Worm (Caenorhabditis elegans): ENCODE data around the gene irld-4.

Gene irld-4

ce11 chrIV:14632799-14633198 lies at the start of gene irld-4:
irld-4 (plus strand) TSS chrIV:14633099.
- TF ChIP-seq aly-1 (tag; optimal IDR thresholded peaks at IDR 0.05) (no peak), flt-1 (GFP tag; IDR thresholded peaks at IDR 0.05) (no peak)

ce11 chrIV:14586759-14587158 lies 46.1 kb upstream of the irld-4 start:
- TF ChIP-seq tbx-37 (GFP tag; conservative IDR thresholded peaks at IDR 0.05) = no peak
- no peak for TF ChIP-seq hmbx-1 (tag; optimal IDR thresholded peaks at IDR 0.05)
- TF ChIP-seq pes-1 (GFP tag; IDR thresholded peaks at IDR 0.05) = no peak
- TF ChIP-seq hnd-1 (tag; optimal IDR thresholded peaks at IDR 0.05) = no peak
- TF ChIP-seq hmg-4 (GFP tag; optimal IDR thresholded peaks at IDR 0.05) = no peak
- no peak for TF ChIP-seq sea-1 (GFP tag; conservative IDR thresholded peaks at IDR 0.05)
- TF ChIP-seq ceh-13 (GFP tag; optimal IDR thresholded peaks at IDR 0.05) = no peak
- TF ChIP-seq ama-1 (optimal IDR thresholded peaks at IDR 0.05) = no peak
- TF ChIP-seq tra-4 (tag; optimal IDR thresholded peaks at IDR 0.05) = no peak

ce11 chrIV:14587589-14587988 lies 45.3 kb upstream of the irld-4 start:
- no peak for TF ChIP-seq hmg-4 (GFP tag; optimal IDR thresholded peaks at IDR 0.05)
- no peak for TF ChIP-seq flt-1 (GFP tag; IDR thresholded peaks at IDR 0.05)
- no peak for TF ChIP-seq ceh-36 (tag; optimal IDR thresholded peaks at IDR 0.05)
- TF ChIP-seq scrt-1 (GFP tag; IDR thresholded peaks at IDR 0.05) = no peak
- no peak for TF ChIP-seq tbx-11 (GFP tag; IDR thresholded peaks at IDR 0.05)
- TF ChIP-seq aly-1 (tag; optimal IDR thresholded peaks at IDR 0.05) = no peak
- no peak for TF ChIP-seq ceh-13 (GFP tag; optimal IDR thresholded peaks at IDR 0.05)
- no peak for TF ChIP-seq ama-1 (optimal IDR thresholded peaks at IDR 0.05)
- no peak for TF ChIP-seq tbx-37 (GFP tag; conservative IDR thresholded peaks at IDR 0.05)
- no peak for TF ChIP-seq sea-1 (GFP tag; conservative IDR thresholded peaks at IDR 0.05)
- no peak for TF ChIP-seq tra-4 (tag; optimal IDR thresholded peaks at IDR 0.05)
- no peak for TF ChIP-seq hnd-1 (tag; optimal IDR thresholded peaks at IDR 0.05)
- TF ChIP-seq ets-7 (tag; optimal IDR thresholded peaks at IDR 0.05) = no peak
- TF ChIP-seq F13C5.2 (tag; optimal IDR thresholded peaks at IDR 0.05) = no peak

ce11 chrIV:14594249-14594648 lies 38.6 kb upstream of the irld-4 start:
- no peak for TF ChIP-seq ama-1 (optimal IDR thresholded peaks at IDR 0.05)
- TF ChIP-seq hnd-1 (tag; optimal IDR thresholded peaks at IDR 0.05) = no peak
- TF ChIP-seq ceh-13 (GFP tag; optimal IDR thresholded peaks at IDR 0.05) = no peak
- no peak for TF ChIP-seq tbx-37 (GFP tag; conservative IDR thresholded peaks at IDR 0.05)
- no peak for TF ChIP-seq hmg-4 (GFP tag; optimal IDR thresholded peaks at IDR 0.05)

ce11 chrIV:14599321-14599720 lies 33.6 kb upstream of the irld-4 start:
- TF ChIP-seq tbx-37 (GFP tag; conservative IDR thresholded peaks at IDR 0.05) (no peak), sea-1 (GFP tag; conservative IDR thresholded peaks at IDR 0.05) (no peak)

- no peak for TF ChIP-seq pes-1 (GFP tag; IDR thresholded peaks at IDR 0.05)
- no peak for TF ChIP-seq aly-1 (tag; optimal IDR thresholded peaks at IDR 0.05)
- no peak for TF ChIP-seq tbx-37 (GFP tag; conservative IDR thresholded peaks at IDR 0.05)
- TF ChIP-seq sea-1 (GFP tag; conservative IDR thresholded peaks at IDR 0.05) = no peak
- TF ChIP-seq F13C5.2 (tag; optimal IDR thresholded peaks at IDR 0.05) = no peak
- no peak for TF ChIP-seq hmg-4 (GFP tag; optimal IDR thresholded peaks at IDR 0.05)
- no peak for TF ChIP-seq B0310.2 (tag; optimal IDR thresholded peaks at IDR 0.05)
- no peak for TF ChIP-seq ama-1 (optimal IDR thresholded peaks at IDR 0.05)
- TF ChIP-seq hmbx-1 (tag; optimal IDR thresholded peaks at IDR 0.05) = no peak
- no peak for TF ChIP-seq ceh-36 (tag; optimal IDR thresholded peaks at IDR 0.05)
Observed at ce11 chrIV:14603022-14603421, 29.9 kb upstream of the irld-4 start.

ce11 chrIV:14605143-14605542 lies 27.8 kb upstream of the irld-4 start:
- TF ChIP-seq ceh-36 (tag; optimal IDR thresholded peaks at IDR 0.05) (no peak), F13C5.2 (tag; optimal IDR thresholded peaks at IDR 0.05) (no peak), hmbx-1 (tag; optimal IDR thresholded peaks at IDR 0.05) (no peak), flt-1 (GFP tag; IDR thresholded peaks at IDR 0.05) (no peak), hmg-4 (GFP tag; optimal IDR thresholded peaks at IDR 0.05) (no peak), ceh-13 (GFP tag; optimal IDR thresholded peaks at IDR 0.05) (no peak), ets-7 (tag; optimal IDR thresholded peaks at IDR 0.05) (no peak), hnd-1 (tag; optimal IDR thresholded peaks at IDR 0.05) (no peak), scrt-1 (GFP tag; IDR thresholded peaks at IDR 0.05) (no peak), B0310.2 (tag; optimal IDR thresholded peaks at IDR 0.05) (no peak), sea-1 (GFP tag; conservative IDR thresholded peaks at IDR 0.05) (no peak), aly-1 (tag; optimal IDR thresholded peaks at IDR 0.05) (no peak), ama-1 (optimal IDR thresholded peaks at IDR 0.05) (no peak), tbx-11 (GFP tag; IDR thresholded peaks at IDR 0.05) (no peak), tbx-37 (GFP tag; conservative IDR thresholded peaks at IDR 0.05) (no peak)

- TF ChIP-seq flt-1 (GFP tag; IDR thresholded peaks at IDR 0.05) (no peak), ama-1 (optimal IDR thresholded peaks at IDR 0.05) (no peak), ceh-36 (tag; optimal IDR thresholded peaks at IDR 0.05) (no peak)
Observed at ce11 chrIV:14606469-14606868, 26.4 kb upstream of the irld-4 start.

- no peak for TF ChIP-seq hmbx-1 (tag; optimal IDR thresholded peaks at IDR 0.05)
- no peak for TF ChIP-seq ceh-13 (GFP tag; optimal IDR thresholded peaks at IDR 0.05)
- no peak for TF ChIP-seq scrt-1 (GFP tag; IDR thresholded peaks at IDR 0.05)
Observed at ce11 chrIV:14608605-14609004, 24.3 kb upstream of the irld-4 start.
